Worm (Caenorhabditis elegans) whole organism, L4 larva: Measurements from ENCODE around the gene ZC196.9.
A peak's percentile ranks its signal among the peaks of the same experiment; 100 is the strongest.

ENCODE experiments used
- F10B5.3 ChIP-seq: sonication (generic microtip); optimal IDR thresholded peaks from 2 replicates; lab custom pipeline; 2016; ENCODE audit warnings: mild to moderate bottlenecking, missing genetic modification characterization, missing compliant biosample characterization
- F49E8.2 ChIP-seq: sonication (generic microtip); optimal IDR thresholded peaks from 2 replicates; lab custom pipeline; 2016; ENCODE audit warnings: missing compliant biosample characterization, mild to moderate bottlenecking, missing genetic modification characterization, borderline replicate concordance
- T20F7.1 ChIP-seq: fragments of 200-800 bp; sonication (Bioruptor generic); optimal IDR thresholded peaks from 2 replicates; lab custom pipeline; 2018; ENCODE audit warnings: mild to moderate bottlenecking, missing genetic modification characterization, missing compliant biosample characterization
- ceh-32 ChIP-seq: sonication (generic microtip); optimal IDR thresholded peaks from 2 replicates; lab custom pipeline; 2016; ENCODE audit warnings: mild to moderate bottlenecking, missing genetic modification characterization, missing compliant biosample characterization; ENCODE audit not compliant: poor library complexity
- ceh-82 ChIP-seq: sonication (generic microtip); optimal IDR thresholded peaks from 2 replicates; lab custom pipeline; 2017; ENCODE audit warnings: missing biosample characterization, missing genetic modification characterization
- daf-16 ChIP-seq, 3 experiments: sonication (generic microtip); optimal IDR thresholded peaks; 2 replicates each; lab custom pipeline; 2016 to 2017; ENCODE audit warnings: missing genetic modification characterization in 3 of 3, missing genetic modification reagents in 3 of 3, mild to moderate bottlenecking in 2 of 3, missing compliant biosample characterization in 2 of 3, missing biosample characterization in 1 of 3, moderate library complexity in 1 of 3
- dmd-6 ChIP-seq: fragments of 200-800 bp; sonication (Bioruptor generic); IDR thresholded peaks from 2 replicates; pipeline ENCODE4 v1.3.6; 2022; ENCODE audit warnings: missing genetic modification reagents, missing genetic modification characterization, missing compliant biosample characterization
- dpl-1 ChIP-seq: fragments of 150-350 bp; optimal IDR thresholded peaks from 2 replicates; lab custom pipeline; 2014; ENCODE audit warnings: missing biosample characterization, missing genetic modification reagents, missing genetic modification characterization
- duxl-1 ChIP-seq: sonication (generic microtip); optimal IDR thresholded peaks from 2 replicates; lab custom pipeline; 2016; ENCODE audit warnings: mild to moderate bottlenecking, missing genetic modification characterization, moderate library complexity, missing compliant biosample characterization; ENCODE audit not compliant: poor library complexity
- fkh-10 ChIP-seq: fragments of 150-350 bp; optimal IDR thresholded peaks from 2 replicates; lab custom pipeline; 2014; ENCODE audit warnings: missing biosample characterization, missing genetic modification reagents, missing genetic modification characterization
- gei-8 ChIP-seq: fragments of 200-800 bp; sonication (Bioruptor generic); optimal IDR thresholded peaks from 2 replicates; lab custom pipeline; 2018; ENCODE audit warnings: mild to moderate bottlenecking, missing genetic modification characterization, missing compliant biosample characterization
- hlh-11 ChIP-seq: fragments of 200-800 bp; sonication (Bioruptor generic); optimal IDR thresholded peaks from 2 replicates; lab custom pipeline; 2018; ENCODE audit warnings: mild to moderate bottlenecking, missing genetic modification characterization, missing compliant biosample characterization
- hlh-30 ChIP-seq: sonication (generic microtip); optimal IDR thresholded peaks from 2 replicates; lab custom pipeline; 2017; ENCODE audit warnings: antibody characterized with exemption, mild to moderate bottlenecking, missing genetic modification characterization, missing compliant biosample characterization; ENCODE audit not compliant: insufficient read depth
- hmg-1.1 ChIP-seq: fragments of 200-800 bp; sonication (Bioruptor generic); IDR thresholded peaks from 2 replicates; pipeline ENCODE4 v1.3.6; 2022; ENCODE audit warnings: missing genetic modification reagents, missing genetic modification characterization, missing compliant biosample characterization
- lin-1 ChIP-seq: fragments of 200-800 bp; sonication (Bioruptor generic); IDR thresholded peaks from 2 replicates; pipeline ENCODE4 v1.3.6; 2022; ENCODE audit warnings: missing genetic modification reagents, missing genetic modification characterization, missing compliant biosample characterization
- lin-29 ChIP-seq: fragments of 200-800 bp; sonication (Bioruptor generic); IDR thresholded peaks from 2 replicates; pipeline ENCODE4 v1.3.6; 2022; ENCODE audit warnings: missing genetic modification reagents, missing genetic modification characterization, missing compliant biosample characterization
- lin-38 ChIP-seq: fragments of 200-800 bp; sonication (Bioruptor generic); IDR thresholded peaks from 2 replicates; pipeline ENCODE4 v1.3.6; 2022; ENCODE audit warnings: missing genetic modification reagents, missing genetic modification characterization, missing compliant biosample characterization
- lin-39 ChIP-seq: fragments of 150-350 bp; optimal IDR thresholded peaks from 2 replicates; lab custom pipeline; 2014; ENCODE audit warnings: missing biosample characterization, missing genetic modification reagents, missing genetic modification characterization
- lsy-2 ChIP-seq, 2 experiments: fragments of 150-350 bp in 1 of 2; sonication (generic microtip) in 1 of 2; optimal IDR thresholded peaks; 2 replicates each; lab custom pipeline; 2014 to 2017; ENCODE audit warnings: missing biosample characterization in 2 of 2, missing genetic modification characterization in 2 of 2
- mdl-1 ChIP-seq, 2 experiments: fragments of 150-350 bp in 1 of 2; sonication (generic microtip) in 1 of 2; optimal IDR thresholded peaks; 2 replicates each; lab custom pipeline; 2014 to 2017; ENCODE audit warnings: missing biosample characterization in 2 of 2, missing genetic modification characterization in 2 of 2
- mep-1 ChIP-seq: fragments of 150-350 bp; sonication (generic microtip); optimal IDR thresholded peaks from 3 replicates; lab custom pipeline; 2014; ENCODE audit warnings: missing biosample characterization, missing genetic modification characterization
- mxl-3 ChIP-seq: fragments of 200-800 bp; sonication (Bioruptor generic); optimal IDR thresholded peaks from 2 replicates; lab custom pipeline; 2018; ENCODE audit warnings: mild to moderate bottlenecking, missing genetic modification characterization, missing compliant biosample characterization
- nhr-102 ChIP-seq: sonication (generic microtip); optimal IDR thresholded peaks from 2 replicates; lab custom pipeline; 2016; ENCODE audit warnings: mild to moderate bottlenecking, missing genetic modification characterization, moderate library complexity, missing compliant biosample characterization
- nhr-111 ChIP-seq: fragments of 200-800 bp; sonication (Bioruptor generic); optimal IDR thresholded peaks from 2 replicates; lab custom pipeline; 2018; ENCODE audit warnings: mild to moderate bottlenecking, missing genetic modification characterization, missing compliant biosample characterization
- nhr-237 ChIP-seq: sonication (generic microtip); optimal IDR thresholded peaks from 2 replicates; lab custom pipeline; 2017; ENCODE audit warnings: missing biosample characterization, missing genetic modification characterization
- nhr-28 ChIP-seq: fragments of 150-350 bp; optimal IDR thresholded peaks from 2 replicates; lab custom pipeline; 2014; ENCODE audit warnings: missing biosample characterization, missing genetic modification characterization
- nhr-41 ChIP-seq: fragments of 200-800 bp; sonication (Bioruptor generic); IDR thresholded peaks from 2 replicates; pipeline ENCODE4 v1.3.6; 2022; ENCODE audit warnings: missing genetic modification reagents, missing genetic modification characterization, missing compliant biosample characterization
- nhr-42 ChIP-seq: fragments of 200-800 bp; sonication (Bioruptor generic); IDR thresholded peaks from 2 replicates; pipeline ENCODE4 v1.3.6; 2022; ENCODE audit warnings: missing genetic modification characterization, missing compliant biosample characterization
- php-3 ChIP-seq: fragments of 200-800 bp; sonication (Bioruptor generic); IDR thresholded peaks from 2 replicates; pipeline ENCODE4 v1.3.6; 2022; ENCODE audit warnings: missing genetic modification reagents, missing genetic modification characterization, missing compliant biosample characterization
- pqm-1 ChIP-seq: sonication (generic microtip); optimal IDR thresholded peaks from 2 replicates; lab custom pipeline; 2017; ENCODE audit warnings: missing biosample characterization, missing genetic modification characterization
- set-16 ChIP-seq: fragments of 200-800 bp; sonication (Bioruptor generic); IDR thresholded peaks from 2 replicates; pipeline ENCODE4 v1.3.6; 2022; ENCODE audit warnings: missing genetic modification reagents, missing genetic modification characterization, missing compliant biosample characterization
- snpc-1.2 ChIP-seq: fragments of 200-800 bp; sonication (Bioruptor generic); IDR thresholded peaks from 2 replicates; pipeline ENCODE4 v1.3.6; 2022; ENCODE audit warnings: missing genetic modification reagents, missing genetic modification characterization, missing compliant biosample characterization
- spr-1 ChIP-seq: sonication (generic microtip); optimal IDR thresholded peaks from 2 replicates; lab custom pipeline; 2016; ENCODE audit warnings: mild to moderate bottlenecking, missing genetic modification characterization, missing compliant biosample characterization
- tra-1 ChIP-seq: fragments of 200-800 bp; sonication (Bioruptor generic); IDR thresholded peaks from 2 replicates; pipeline ENCODE4 v1.3.6; 2022; ENCODE audit warnings: missing genetic modification reagents, missing genetic modification characterization, missing compliant biosample characterization
- unc-62 ChIP-seq, 3 experiments: fragments of 150-350 bp in 1 of 3; sonication (generic microtip); optimal IDR thresholded peaks in 2 of 3; peaks in 1 of 3; 1 replicate in 1 of 3; 2 replicates in 2 of 3; lab custom pipeline; 2014 to 2017; ENCODE audit warnings: missing biosample characterization in 3 of 3, missing genetic modification characterization in 3 of 3, missing genetic modification reagents in 3 of 3, missing genotype in 1 of 3

ZC196.9 gene

DNA sequence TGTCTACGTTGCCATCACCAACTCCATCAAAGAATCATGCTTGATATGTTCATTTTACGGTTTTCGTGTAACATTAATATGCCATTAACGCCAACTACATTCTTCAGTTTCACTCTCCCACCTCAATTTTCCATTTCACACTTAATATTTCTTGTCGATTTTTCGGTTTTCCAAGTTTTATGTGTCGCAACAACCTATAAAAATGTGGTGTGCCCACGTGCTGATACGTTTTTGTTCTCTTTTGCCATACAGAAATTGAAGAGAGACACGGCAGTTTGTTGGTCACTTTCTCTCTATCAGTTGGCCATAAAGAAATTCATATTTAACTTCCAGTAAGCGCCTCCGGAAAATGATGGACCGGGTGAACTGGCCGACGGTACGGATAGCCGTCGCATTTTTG, 44.3 kb downstream of the ZC196.9 start, which contains the start of gene cln-3.3:
TSS of gene cln-3.3 (plus strand) at position 334 of the 400 bp plus-strand sequence.
- no peak for TF ChIP-seq lsy-2 (tag; optimal IDR thresholded peaks at IDR 0.05; lab: Kevin White, UChicago)
- no peak for TF ChIP-seq nhr-42
- TF ChIP-seq mdl-1 (tag; optimal IDR thresholded peaks at IDR 0.05; lab: Kevin White, UChicago), result peak in 1 of 2 experiments; percentile 42
- peak; percentile 58 for TF ChIP-seq mxl-3 (GFP tag; lab: Kevin White, UChicago)
- TF ChIP-seq hmg-1.1 (GFP tag; lab: Robert Waterston, UW), result no peak
- TF ChIP-seq dpl-1 (GFP tag; lab: Kevin White, UChicago), result no peak
- peak; percentile 66 for TF ChIP-seq pqm-1 (tag; lab: Kevin White, UChicago)
- TF ChIP-seq mep-1 (tag; lab: Kevin White, UChicago), result no peak
- peak; percentile 93 for TF ChIP-seq php-3 (GFP tag; lab: Robert Waterston, UW)
- no peak for TF ChIP-seq fkh-10 (GFP tag; lab: Kevin White, UChicago)
- TF ChIP-seq hlh-11 (tag; lab: Kevin White, UChicago), result no peak
- TF ChIP-seq hlh-30 (tag; lab: Kevin White, UChicago), result no peak
- TF ChIP-seq nhr-102 (tag; lab: Kevin White, UChicago), result no peak
- TF ChIP-seq F49E8.2, result no peak
- no peak for TF ChIP-seq daf-16 (GFP tag; optimal IDR thresholded peaks at IDR 0.05; lab: Kevin White, UChicago)
- peak; percentile 67 for TF ChIP-seq daf-16 (tag; optimal IDR thresholded peaks at IDR 0.05; lab: Kevin White, UChicago)
- TF ChIP-seq, all 104 proteins: peak for 5

DNA sequence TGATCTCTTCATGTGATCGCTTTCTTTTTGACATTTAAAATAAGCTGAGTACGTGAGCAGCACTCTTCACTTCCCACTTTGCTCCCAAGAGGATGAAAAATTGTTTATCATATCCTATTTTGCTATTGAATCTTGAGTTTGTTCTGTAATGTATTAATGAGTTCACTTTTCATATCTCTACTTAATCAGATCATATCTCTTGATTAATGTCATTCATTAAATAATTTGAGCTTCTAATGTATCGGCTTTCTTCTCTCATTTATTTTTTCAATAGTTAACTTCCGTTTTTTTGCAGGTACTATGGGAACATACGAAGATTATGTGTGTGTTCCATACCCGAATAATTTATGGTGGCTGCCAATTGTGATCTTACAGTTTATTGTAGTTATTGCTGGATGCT, 45.9 kb downstream of the ZC196.9 start, which contains the start of gene ZC190.2:
TSS of gene ZC190.2 (plus strand) at position 301 of the 400 bp plus-strand sequence.
- no peak for TF ChIP-seq tra-1 (GFP tag; lab: Robert Waterston, UW)
- TF ChIP-seq spr-1, result no peak
- no peak for TF ChIP-seq lin-29 (GFP tag; lab: Robert Waterston, UW)
- TF ChIP-seq nhr-111, result no peak
- TF ChIP-seq ceh-82, result no peak
- TF ChIP-seq gei-8 (GFP tag; lab: Kevin White, UChicago), result no peak
- TF ChIP-seq pqm-1 (tag; lab: Kevin White, UChicago), result no peak
- TF ChIP-seq unc-62 (GFP tag; optimal IDR thresholded peaks at IDR 0.05 in 1 of 2; lab: Kevin White, UChicago), result no peak
- TF ChIP-seq unc-62 (tag; optimal IDR thresholded peaks at IDR 0.05; lab: Kevin White, UChicago), result no peak
- TF ChIP-seq F10B5.3 (tag; lab: Kevin White, UChicago), result no peak
- TF ChIP-seq snpc-1.2 (GFP tag; lab: Robert Waterston, UW), result no peak
- TF ChIP-seq nhr-28, result no peak
- TF ChIP-seq T20F7.1, result no peak
- TF ChIP-seq lin-1 (GFP tag; lab: Robert Waterston, UW), result no peak
- TF ChIP-seq dpl-1 (GFP tag; lab: Kevin White, UChicago), result no peak
- TF ChIP-seq mep-1 (tag; lab: Kevin White, UChicago), result no peak

ce11 chrV:8677193-8677592, 49.8 kb downstream of the ZC196.9 start, which contains the start of gene ZC190.6:
ZC190.6 (minus strand) TSS chrV:8677293.
- no peak for TF ChIP-seq lin-38
- TF ChIP-seq lin-29 (GFP tag; lab: Robert Waterston, UW), result no peak
- TF ChIP-seq nhr-237, result no peak
- no peak for TF ChIP-seq dmd-6 (GFP tag; lab: Robert Waterston, UW)
- TF ChIP-seq ceh-32 (tag; lab: Kevin White, UChicago), result no peak
- TF ChIP-seq set-16, result no peak
- no peak for TF ChIP-seq nhr-41 (GFP tag; lab: Robert Waterston, UW)
- no peak for TF ChIP-seq F10B5.3 (tag; lab: Kevin White, UChicago)
- no peak for TF ChIP-seq duxl-1
- no peak for TF ChIP-seq lin-39 (tag; lab: Kevin White, UChicago)
